Fruit fly (Drosophila melanogaster) whole organism, embryonic: ENCODE results near the gene CG14229.

ENCODE experiments used
- ATbp ChIP-seq: fragments of 200-800 bp; sonication (Bioruptor generic); optimal IDR thresholded peaks from 2 replicates; lab custom pipeline; 2017; ENCODE audit warnings: missing biosample characterization, mild to moderate bottlenecking, missing genetic modification characterization, missing genetic modification reagents
- Abd-B ChIP-seq: fragments of 200-800 bp; sonication (Bioruptor generic); optimal IDR thresholded peaks from 2 replicates; lab custom pipeline; 2018; ENCODE audit warnings: missing biosample characterization, mild to moderate bottlenecking, missing genetic modification characterization, moderate library complexity
- CG10565 ChIP-seq: fragments of 200-800 bp; sonication (Bioruptor generic); optimal IDR thresholded peaks from 3 replicates; lab custom pipeline; 2016; ENCODE audit warnings: missing biosample characterization, mild to moderate bottlenecking, missing genetic modification characterization
- CG11247 ChIP-seq: fragments of 200-800 bp; sonication (Bioruptor generic); IDR thresholded peaks from 2 replicates; pipeline ENCODE4 v1.3.6; 2022; ENCODE audit warnings: missing biosample characterization, missing genetic modification characterization
- CG11560 ChIP-seq: fragments of 200-800 bp; sonication (Bioruptor generic); IDR thresholded peaks from 3 replicates; pipeline ENCODE4 v1.3.6; 2022; ENCODE audit warnings: missing biosample characterization, missing genetic modification characterization
- CG11696 ChIP-seq: fragments of 200-800 bp; sonication (Bioruptor generic); IDR thresholded peaks from 2 replicates; pipeline ENCODE4 v1.3.6; 2022; ENCODE audit warnings: missing biosample characterization, missing genetic modification characterization
- CG12391 ChIP-seq: fragments of 200-800 bp; sonication (Bioruptor generic); optimal IDR thresholded peaks from 3 replicates; lab custom pipeline; 2018; ENCODE audit warnings: missing biosample characterization, mild to moderate bottlenecking, missing genetic modification characterization, moderate library complexity
- CG12744 ChIP-seq: fragments of 200-800 bp; sonication (Bioruptor generic); optimal IDR thresholded peaks from 2 replicates; lab custom pipeline; 2016; ENCODE audit warnings: missing biosample characterization, missing genetic modification characterization
- CG13775 ChIP-seq: fragments of 200-800 bp; sonication (Bioruptor generic); optimal IDR thresholded peaks from 3 replicates; lab custom pipeline; 2017; ENCODE audit warnings: missing biosample characterization, mild to moderate bottlenecking, missing genetic modification characterization
- CG14860 ChIP-seq: fragments of 200-800 bp; sonication (Bioruptor generic); IDR thresholded peaks from 3 replicates; pipeline ENCODE4 v1.3.6; 2022; ENCODE audit warnings: missing biosample characterization, missing genetic modification characterization; ENCODE audit not compliant: partially characterized antibody
- CG1647 ChIP-seq: fragments of 200-800 bp; sonication (Bioruptor generic); optimal IDR thresholded peaks from 3 replicates; lab custom pipeline; 2016; ENCODE audit warnings: missing biosample characterization, missing genetic modification characterization
- CG16779 ChIP-seq: fragments of 200-800 bp; sonication (Bioruptor generic); IDR thresholded peaks from 2 replicates; pipeline ENCODE4 v1.3.6; 2022; ENCODE audit warnings: missing biosample characterization, missing genetic modification characterization
- CG17186 ChIP-seq: fragments of 200-800 bp; sonication (Bioruptor generic); optimal IDR thresholded peaks from 3 replicates; lab custom pipeline; 2017; ENCODE audit warnings: missing biosample characterization, missing genetic modification reagents, missing genetic modification characterization
- CG30020 ChIP-seq: fragments of 200-800 bp; optimal IDR thresholded peaks from 2 replicates; lab custom pipeline; 2019; ENCODE audit warnings: missing biosample characterization, mild to moderate bottlenecking, missing genetic modification characterization, moderate library complexity
- CG30431 ChIP-seq: fragments of 200-800 bp; sonication (Bioruptor generic); optimal IDR thresholded peaks from 2 replicates; lab custom pipeline; 2017; ENCODE audit warnings: missing biosample characterization, missing genetic modification characterization
- CG3065 ChIP-seq: fragments of 200-800 bp; sonication (Bioruptor generic); optimal IDR thresholded peaks from 2 replicates; lab custom pipeline; 2016; ENCODE audit warnings: missing biosample characterization, missing genetic modification characterization
- CG4424 ChIP-seq: fragments of 200-800 bp; sonication (Bioruptor generic); optimal IDR thresholded peaks from 3 replicates; lab custom pipeline; 2016; ENCODE audit warnings: missing biosample characterization, missing genetic modification characterization
- CG6813 ChIP-seq: fragments of 200-800 bp; sonication (Bioruptor generic); optimal IDR thresholded peaks from 2 replicates; lab custom pipeline; 2017; ENCODE audit warnings: missing biosample characterization, missing genetic modification characterization, mild to moderate bottlenecking, moderate library complexity, missing genetic modification reagents
- CG7928 ChIP-seq: fragments of 200-800 bp; sonication (Bioruptor generic); optimal IDR thresholded peaks from 2 replicates; lab custom pipeline; 2017; ENCODE audit warnings: missing biosample characterization, mild to moderate bottlenecking, missing genetic modification characterization
- CG7987 ChIP-seq: fragments of 200-800 bp; sonication (Bioruptor generic); optimal IDR thresholded peaks from 2 replicates; lab custom pipeline; 2018; ENCODE audit warnings: missing biosample characterization, mild to moderate bottlenecking, missing genetic modification characterization, moderate library complexity
- CG8290 ChIP-seq, 3 experiments: fragments of 200-800 bp; sonication (Bioruptor generic); optimal IDR thresholded peaks; 2 replicates each; lab custom pipeline; 2016 to 2019; ENCODE audit warnings: missing biosample characterization in 3 of 3, missing genetic modification characterization in 3 of 3, mild to moderate bottlenecking in 2 of 3, moderate library complexity in 1 of 3
- CG8359 ChIP-seq: fragments of 200-800 bp; sonication (Bioruptor generic); optimal IDR thresholded peaks from 2 replicates; lab custom pipeline; 2017; ENCODE audit warnings: missing biosample characterization, mild to moderate bottlenecking, missing genetic modification characterization, borderline replicate concordance
- CG9215 ChIP-seq: fragments of 200-800 bp; sonication (Bioruptor generic); IDR thresholded peaks from 2 replicates; pipeline ENCODE4 v1.3.6; 2022; ENCODE audit warnings: missing biosample characterization, missing genetic modification characterization
- CG9437 ChIP-seq: fragments of 200-800 bp; sonication (Bioruptor generic); optimal IDR thresholded peaks from 2 replicates; lab custom pipeline; 2018; ENCODE audit warnings: missing biosample characterization, mild to moderate bottlenecking, missing genetic modification characterization
- Doc3 ChIP-seq: fragments of 200-800 bp; sonication (Bioruptor generic); IDR thresholded peaks from 3 replicates; pipeline ENCODE4 v1.3.6; 2022; ENCODE audit warnings: missing biosample characterization, missing genetic modification characterization; ENCODE audit not compliant: partially characterized antibody
- H2.0 ChIP-seq: fragments of 200-800 bp; sonication (Bioruptor generic); IDR thresholded peaks from 2 replicates; pipeline ENCODE4 v1.3.6; 2022; ENCODE audit warnings: missing biosample characterization, missing genetic modification characterization
- Hmr ChIP-seq: fragments of 200-800 bp; sonication (Bioruptor generic); optimal IDR thresholded peaks from 3 replicates; lab custom pipeline; 2017; ENCODE audit warnings: mild to moderate bottlenecking, missing biosample characterization, missing genetic modification reagents, missing genetic modification characterization
- Mad ChIP-seq: fragments of 200-800 bp; sonication (Bioruptor generic); optimal IDR thresholded peaks from 2 replicates; lab custom pipeline; 2016; ENCODE audit warnings: missing biosample characterization, missing genetic modification characterization
- Med ChIP-seq: fragments of 200-800 bp; sonication (Bioruptor generic); peaks from one replicate; lab custom pipeline; 2016; ENCODE audit warnings: missing biosample characterization, missing genetic modification characterization, mild to moderate bottlenecking, inconsistent platforms, moderate library complexity
- Meics ChIP-seq: fragments of 200-800 bp; sonication (Bioruptor generic); optimal IDR thresholded peaks from 2 replicates; lab custom pipeline; 2017; ENCODE audit warnings: missing biosample characterization, mild to moderate bottlenecking, missing genetic modification characterization
- Mrtf ChIP-seq: fragments of 200-800 bp; sonication (Bioruptor generic); IDR thresholded peaks from 3 replicates; pipeline ENCODE4 v1.3.6; 2022; ENCODE audit warnings: missing biosample characterization, missing genetic modification characterization
- Neu2 ChIP-seq: fragments of 200-800 bp; sonication (Bioruptor generic); optimal IDR thresholded peaks from 3 replicates; lab custom pipeline; 2016; ENCODE audit warnings: missing biosample characterization, missing genetic modification characterization, borderline replicate concordance
- Opbp ChIP-seq: fragments of 200-800 bp; sonication (Bioruptor generic); IDR thresholded peaks from 3 replicates; pipeline ENCODE4 v1.3.6; 2022; ENCODE audit warnings: missing biosample characterization, missing genetic modification characterization; ENCODE audit not compliant: partially characterized antibody
- Poxn ChIP-seq: fragments of 200-800 bp; sonication (Bioruptor generic); IDR thresholded peaks from 2 replicates; pipeline ENCODE4 v1.3.6; 2022; ENCODE audit warnings: missing biosample characterization, missing genetic modification characterization
- Scr ChIP-seq: fragments of 200-800 bp; sonication (Bioruptor generic); IDR thresholded peaks from 2 replicates; pipeline ENCODE4 v1.3.6; 2022; ENCODE audit warnings: missing biosample characterization, missing genetic modification characterization; ENCODE audit not compliant: partially characterized antibody
- Six4 ChIP-seq: fragments of 200-800 bp; sonication (Bioruptor generic); optimal IDR thresholded peaks from 2 replicates; lab custom pipeline; 2016; ENCODE audit warnings: missing biosample characterization, missing genetic modification characterization
- Taf1 ChIP-seq: fragments of 200-800 bp; sonication (Bioruptor generic); IDR thresholded peaks from 2 replicates; pipeline ENCODE4 v1.3.6; 2022; ENCODE audit warnings: missing biosample characterization, missing genetic modification characterization
- aop ChIP-seq: fragments of 200-800 bp; sonication (Bioruptor generic); IDR thresholded peaks from 2 replicates; pipeline ENCODE4 v1.3.6; 2022; ENCODE audit warnings: missing biosample characterization, missing genetic modification characterization
- bab2 ChIP-seq: fragments of 200-800 bp; sonication (Bioruptor generic); optimal IDR thresholded peaks from 2 replicates; lab custom pipeline; 2016; ENCODE audit warnings: missing biosample characterization, missing genetic modification characterization
- br ChIP-seq: fragments of >200 bp; optimal IDR thresholded peaks from 2 replicates; lab custom pipeline; 2017
- caup ChIP-seq: fragments of 200-800 bp; sonication (Bioruptor generic); optimal IDR thresholded peaks from 3 replicates; lab custom pipeline; 2017; ENCODE audit warnings: missing biosample characterization, mild to moderate bottlenecking, missing genetic modification characterization, moderate library complexity; ENCODE audit not compliant: severe bottlenecking
- lmd ChIP-seq: fragments of 200-800 bp; sonication (Bioruptor generic); IDR thresholded peaks from 2 replicates; pipeline ENCODE4 v1.3.6; 2022; ENCODE audit warnings: missing biosample characterization, missing genetic modification characterization
- pho ChIP-seq: fragments of 200-800 bp; sonication (Bioruptor generic); optimal IDR thresholded peaks from 2 replicates; lab custom pipeline; 2016; ENCODE audit warnings: missing biosample characterization, missing genetic modification characterization
- pum ChIP-seq: fragments of 200-800 bp; sonication (Bioruptor generic); optimal IDR thresholded peaks from 2 replicates; lab custom pipeline; 2016; ENCODE audit warnings: missing biosample characterization, missing genetic modification characterization
- slbo ChIP-seq: fragments of 200-800 bp; sonication (Bioruptor generic); IDR thresholded peaks from 2 replicates; pipeline ENCODE4 v1.3.6; 2022; ENCODE audit warnings: missing biosample characterization, missing genetic modification characterization
- slou ChIP-seq: fragments of 200-800 bp; sonication (Bioruptor generic); optimal IDR thresholded peaks from 3 replicates; lab custom pipeline; 2016; ENCODE audit warnings: missing biosample characterization, missing genetic modification characterization
- sob ChIP-seq: fragments of 200-800 bp; sonication (Bioruptor generic); IDR thresholded peaks from 2 replicates; pipeline ENCODE4 v1.3.6; 2022; ENCODE audit warnings: missing biosample characterization, missing genetic modification characterization
- unc-4 ChIP-seq: fragments of 200-800 bp; sonication (Bioruptor generic); IDR thresholded peaks from 2 replicates; pipeline ENCODE4 v1.3.6; 2022; ENCODE audit warnings: missing biosample characterization, missing genetic modification characterization; ENCODE audit not compliant: partially characterized antibody
- yki ChIP-seq: fragments of >200 bp; optimal IDR thresholded peaks from 3 replicates; lab custom pipeline; 2018

Gene CG14229

DNA sequence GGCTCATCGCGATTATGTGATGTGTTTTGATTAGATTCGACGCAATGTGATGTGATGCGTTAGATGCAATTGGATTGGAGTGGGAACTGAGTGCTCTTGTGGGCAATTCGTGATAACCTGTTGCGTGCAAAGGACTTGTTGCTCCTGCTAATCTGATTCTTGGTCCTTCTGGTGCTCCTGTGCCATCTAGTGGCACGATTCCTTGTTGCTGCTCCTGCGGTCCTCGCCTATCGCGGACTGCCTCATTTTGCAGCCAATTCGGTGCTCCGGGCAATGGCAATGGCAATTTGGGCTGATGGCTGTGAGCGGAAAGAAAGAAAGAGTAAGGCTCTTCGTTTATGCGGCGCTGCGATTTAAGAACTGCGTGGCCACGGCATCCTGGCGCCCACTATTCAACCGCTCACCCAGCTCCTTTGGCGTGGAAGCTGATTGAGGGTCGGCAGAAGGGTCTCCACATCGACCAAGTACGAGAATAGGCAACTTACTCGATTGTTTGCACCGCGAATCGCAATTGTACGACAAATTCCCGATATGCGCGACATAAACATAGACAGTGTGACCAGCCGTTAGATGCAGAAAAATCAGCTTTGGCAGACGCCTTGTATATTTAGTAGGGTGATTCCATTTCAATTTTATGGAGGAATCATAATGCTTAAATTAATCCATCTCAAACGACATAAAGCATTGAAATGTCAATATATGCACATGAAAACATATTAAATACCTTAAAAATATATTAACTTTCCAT lies 1.9 kb downstream of the CG14229 start, which contains the start of gene Mer (continued):
- TF ChIP-seq Taf1 (GFP tag; lab: Robert Waterston, UW), result peak; percentile 69
- peak; percentile 89 for TF ChIP-seq caup (GFP tag; lab: Kevin White, UChicago)
- peak; percentile 64 for TF ChIP-seq H2.0 (GFP tag; lab: Robert Waterston, UW)
- peak; percentile 81 for TF ChIP-seq bab2 (GFP tag; lab: Kevin White, UChicago)
- TF ChIP-seq aop (GFP tag; lab: Robert Waterston, UW), result no peak
- peak; percentile 57 for TF ChIP-seq CG9437
- peak; percentile 76 for TF ChIP-seq CG7987 (GFP tag; lab: Kevin White, UChicago)
- 0 out of 3 replicates have a peak, but pooled peaks have one; percentile 36 for TF ChIP-seq CG11560 (tag; lab: Robert Waterston, UW)
- peak; percentile 82 for TF ChIP-seq Mad
- TF ChIP-seq CG11696 (GFP tag; lab: Robert Waterston, UW), result no peak
- TF ChIP-seq Hmr, result peak; percentile 87
- no peak for TF ChIP-seq Scr
- TF ChIP-seq CG6813 (GFP tag; lab: Kevin White, UChicago), result peak; percentile 71
- TF ChIP-seq CG12744 (GFP tag; lab: Kevin White, UChicago), result peak; percentile 49
- peak; percentile 86 for TF ChIP-seq CG13775
- peak; percentile 73 for TF ChIP-seq ATbp (GFP tag; lab: Kevin White, UChicago)
- peak; percentile 17 for TF ChIP-seq CG3065
- TF ChIP-seq lmd (GFP tag; lab: Robert Waterston, UW), result peak; percentile 85
- peak; percentile 63 for TF ChIP-seq CG30020
- no peak for TF ChIP-seq CG10565 (GFP tag; lab: Kevin White, UChicago)
- peak; percentile 99 for TF ChIP-seq Med (GFP tag; lab: Kevin White, UChicago)
- no peak for TF ChIP-seq unc-4 (GFP tag; lab: Robert Waterston, UW)
- TF ChIP-seq slou (GFP tag; lab: Kevin White, UChicago), result peak; percentile 59
- peak; percentile 49; the same call in 1 of the 2 replicates for TF ChIP-seq Poxn
- TF ChIP-seq CG30431, result peak; percentile 67
- TF ChIP-seq Neu2 (GFP tag; lab: Kevin White, UChicago), result peak; percentile 62
- peak; percentile 69 for TF ChIP-seq CG11247 (GFP tag; lab: Robert Waterston, UW)
- TF ChIP-seq Six4 (GFP tag; lab: Kevin White, UChicago), result peak; percentile 78
- no peak for TF ChIP-seq Doc3
- no peak for TF ChIP-seq Opbp (GFP tag; lab: Robert Waterston, UW)
- TF ChIP-seq CG1647 (GFP tag; lab: Kevin White, UChicago), result peak; percentile 62
- peak; percentile 66 for TF ChIP-seq CG9215 (GFP tag; lab: Robert Waterston, UW)
- peak; percentile 46 for TF ChIP-seq CG17186 (GFP tag; lab: Kevin White, UChicago)
- no peak for TF ChIP-seq CG14860 (GFP tag; lab: Robert Waterston, UW)
- TF ChIP-seq pum (GFP tag; lab: Kevin White, UChicago), result peak; percentile 78
- TF ChIP-seq pho (GFP tag; lab: Kevin White, UChicago), result peak; percentile 72
- 0 out of 2 replicates have a peak, but pooled peaks have one; percentile 27 for TF ChIP-seq CG16779 (GFP tag; lab: Robert Waterston, UW)
- TF ChIP-seq yki (lab: Kevin White, UChicago), result peak; percentile 41
- TF ChIP-seq Mrtf (GFP tag; lab: Robert Waterston, UW), result peak; percentile 85
- TF ChIP-seq slbo (GFP tag; lab: Robert Waterston, UW), result peak; percentile 87
- peak; percentile 54 for TF ChIP-seq CG8359 (GFP tag; lab: Kevin White, UChicago)
- peak; percentile 90 for TF ChIP-seq Meics (GFP tag; lab: Kevin White, UChicago)
- peak; percentile 79 for TF ChIP-seq CG4424 (GFP tag; lab: Kevin White, UChicago)
- TF ChIP-seq CG7928 (GFP tag; lab: Kevin White, UChicago), result peak; percentile 59
- TF ChIP-seq sob (GFP tag; lab: Robert Waterston, UW), result peak; percentile 86
- peak; percentile 85 for TF ChIP-seq CG8290 (GFP tag; optimal IDR thresholded peaks at IDR 0.05; lab: Kevin White, UChicago)
- peak; percentile 49 to 97 for TF ChIP-seq CG8290 (tag; optimal IDR thresholded peaks at IDR 0.05; lab: Kevin White, UChicago)
- peak; percentile 82 for TF ChIP-seq CG12391
- no peak for TF ChIP-seq br (lab: Kevin White, UChicago)
- TF ChIP-seq Abd-B (GFP tag; lab: Kevin White, UChicago), result peak; percentile 73
